Fruit fly (Drosophila melanogaster): Measurements from ENCODE around the gene Spn.

The Spn gene

dm6 chr3L:2552116-2552843 lies 1.8 kb downstream of the Spn start (continued):
- TF ChIP-seq CG33557 (GFP tag; optimal IDR thresholded peaks at IDR 0.05) (peak; percentile 63), CG8944 (GFP tag; optimal IDR thresholded peaks at IDR 0.05) (peak; percentile 48), otp (GFP tag; IDR thresholded peaks at IDR 0.05) (peak; percentile 51; the same call in 1 of the 3 replicates), CG12236 (GFP tag; optimal IDR thresholded peaks at IDR 0.05) (peak; percentile 52), CG18619 (GFP tag; optimal IDR thresholded peaks at IDR 0.05) (peak; percentile 52), H15 (GFP tag; IDR thresholded peaks at IDR 0.05) (no peak), NC2α (GFP tag; optimal IDR thresholded peaks at IDR 0.05) (no peak), scrt (GFP tag; optimal IDR thresholded peaks at IDR 0.05) (peak; percentile 47), Dip3 (GFP tag; optimal IDR thresholded peaks at IDR 0.05) (peak; percentile 34), Oaz (GFP tag; IDR thresholded peaks at IDR 0.05) (no peak), CG3407 (GFP tag; optimal IDR thresholded peaks at IDR 0.05) (peak; percentile 40), pb (GFP tag; optimal IDR thresholded peaks at IDR 0.05) (peak; percentile 17), Bteb2 (GFP tag; optimal IDR thresholded peaks at IDR 0.05) (peak; percentile 22), Tbp (GFP tag; optimal IDR thresholded peaks at IDR 0.05) (no peak), jing (GFP tag; optimal IDR thresholded peaks at IDR 0.05) (peak; percentile 48), HLH54F (GFP tag; optimal IDR thresholded peaks at IDR 0.05) (peak; percentile 51), CG6175 (GFP tag; IDR thresholded peaks at IDR 0.05) (no peak), abd-A (tag; optimal IDR thresholded peaks at IDR 0.05) (peak; percentile 41), al (GFP tag; IDR thresholded peaks at IDR 0.05) (0 out of 2 replicates have a peak, but pooled peaks have one; percentile 19), CG13296 (GFP tag; optimal IDR thresholded peaks at IDR 0.05) (no peak), yki (optimal IDR thresholded peaks at IDR 0.05) (no peak), Sox102F (GFP tag; optimal IDR thresholded peaks at IDR 0.05) (peak; percentile 78), Eip74EF (GFP tag; optimal IDR thresholded peaks at IDR 0.05) (peak in 1 of 2 experiments; percentile 42), nau (GFP tag; optimal IDR thresholded peaks at IDR 0.05) (peak; percentile 69), bowl (GFP tag; IDR thresholded peaks at IDR 0.05) (no peak), zfh1 (GFP tag; IDR thresholded peaks at IDR 0.05) (peak; percentile 70), CG6689 (GFP tag; IDR thresholded peaks at IDR 0.05) (peak; percentile 64), ems (GFP tag; optimal IDR thresholded peaks at IDR 0.05) (peak; percentile 59), CG6854 (GFP tag; optimal IDR thresholded peaks at IDR 0.05) (peak; percentile 35), CG2712 (tag; optimal IDR thresholded peaks at IDR 0.05) (peak; percentile 87), gcm2 (GFP tag; optimal IDR thresholded peaks at IDR 0.05) (no peak), pros (GFP tag; optimal IDR thresholded peaks at IDR 0.05) (no peak), CG15011 (GFP tag; optimal IDR thresholded peaks at IDR 0.05) (peak; percentile 44), Med (GFP tag) (peak; percentile 94), CG10565 (GFP tag; optimal IDR thresholded peaks at IDR 0.05) (no peak), CG4707 (GFP tag; optimal IDR thresholded peaks at IDR 0.05) (peak; percentile 69), luna (GFP tag; optimal IDR thresholded peaks at IDR 0.05) (no peak), CG13424 (tag; optimal IDR thresholded peaks at IDR 0.05) (peak; percentile 66), sens-2 (GFP tag; IDR thresholded peaks at IDR 0.05) (peak; percentile 60; the same call in 1 of the 2 replicates), nom (GFP tag; optimal IDR thresholded peaks at IDR 0.05) (peak; percentile 81), NC2β (GFP tag; optimal IDR thresholded peaks at IDR 0.05) (peak; percentile 72), CG11398 (GFP tag; optimal IDR thresholded peaks at IDR 0.05) (peak; percentile 1), CG7556 (GFP tag; optimal IDR thresholded peaks at IDR 0.05) (peak; percentile 70), nerfin-1 (tag; optimal IDR thresholded peaks at IDR 0.05) (peak; percentile 62), CG12155 (GFP tag; optimal IDR thresholded peaks at IDR 0.05) (peak; percentile 55), Rfx (GFP tag; IDR thresholded peaks at IDR 0.05) (peak; percentile 52), psq (GFP tag; optimal IDR thresholded peaks at IDR 0.05) (peak; percentile 45), zen (tag; optimal IDR thresholded peaks at IDR 0.05) (peak; percentile 39), Elba2 (GFP tag; optimal IDR thresholded peaks at IDR 0.05) (no peak), CG16813 (GFP tag; IDR thresholded peaks at IDR 0.05; ENCODE audit: partially characterized antibody) (no peak)
